Worm (Caenorhabditis elegans): Measurements from ENCODE around the gene F55A11.8.

- TF ChIP-seq hmbx-1 (tag; optimal IDR thresholded peaks at IDR 0.05) (no peak), aly-1 (tag; optimal IDR thresholded peaks at IDR 0.05) (no peak), ets-7 (tag; optimal IDR thresholded peaks at IDR 0.05) (no peak), hmg-4 (GFP tag; optimal IDR thresholded peaks at IDR 0.05) (no peak), sea-1 (GFP tag; conservative IDR thresholded peaks at IDR 0.05) (no peak), ceh-13 (GFP tag; optimal IDR thresholded peaks at IDR 0.05) (no peak), ceh-36 (tag; optimal IDR thresholded peaks at IDR 0.05) (no peak), flt-1 (GFP tag; IDR thresholded peaks at IDR 0.05) (no peak), ama-1 (optimal IDR thresholded peaks at IDR 0.05) (no peak), tra-4 (tag; optimal IDR thresholded peaks at IDR 0.05) (no peak), scrt-1 (GFP tag; IDR thresholded peaks at IDR 0.05) (no peak)
Observed at ce11 chrV:11779310-11779709, 8.7 kb upstream of the F55A11.8 start.

Measured in whole organism, early embryonic.